Worm (Caenorhabditis elegans) whole organism, L4/young adult: ENCODE results near the gene col-79.

Experiments
- W03F9.2 ChIP-seq: fragments of 150-350 bp; optimal IDR thresholded peaks from 2 replicates; lab custom pipeline; 2014; ENCODE audit warnings: missing biosample characterization, missing genetic modification characterization
- dao-5 ChIP-seq: sonication (generic microtip); optimal IDR thresholded peaks from 2 replicates; lab custom pipeline; 2016; ENCODE audit warnings: missing genotype, missing genetic modification characterization, moderate library complexity, missing compliant biosample characterization
- him-1 ChIP-seq: sonication (generic microtip); optimal IDR thresholded peaks from 2 replicates; lab custom pipeline; 2016; ENCODE audit warnings: missing genotype, missing genetic modification reagents, missing genetic modification characterization, missing compliant biosample characterization

Gene col-79

DNA sequence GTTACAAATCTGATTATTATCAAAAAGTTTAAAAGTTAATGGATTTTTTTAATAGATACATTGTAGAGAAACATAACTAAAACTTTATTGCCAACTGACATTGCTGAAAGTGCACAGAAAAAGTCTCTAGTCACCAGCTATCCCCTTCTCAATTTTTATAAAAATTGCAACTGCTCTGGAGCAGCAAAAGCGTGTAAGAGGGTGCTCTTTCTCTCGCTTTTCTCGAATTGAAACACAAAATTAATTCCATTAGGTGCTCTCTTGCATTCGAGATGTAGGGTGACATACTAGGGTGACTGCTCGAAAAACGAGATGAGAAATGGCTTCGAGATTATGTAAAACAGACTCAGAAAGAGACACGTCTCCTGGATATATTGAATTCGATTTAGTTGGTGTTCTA is 22.8 kb upstream of the col-79 start:
- TF ChIP-seq dao-5 (tag; lab: Kevin White, UChicago) (no peak), W03F9.2 (tag; lab: Kevin White, UChicago) (no peak), him-1 (tag; lab: Kevin White, UChicago) (no peak)

DNA sequence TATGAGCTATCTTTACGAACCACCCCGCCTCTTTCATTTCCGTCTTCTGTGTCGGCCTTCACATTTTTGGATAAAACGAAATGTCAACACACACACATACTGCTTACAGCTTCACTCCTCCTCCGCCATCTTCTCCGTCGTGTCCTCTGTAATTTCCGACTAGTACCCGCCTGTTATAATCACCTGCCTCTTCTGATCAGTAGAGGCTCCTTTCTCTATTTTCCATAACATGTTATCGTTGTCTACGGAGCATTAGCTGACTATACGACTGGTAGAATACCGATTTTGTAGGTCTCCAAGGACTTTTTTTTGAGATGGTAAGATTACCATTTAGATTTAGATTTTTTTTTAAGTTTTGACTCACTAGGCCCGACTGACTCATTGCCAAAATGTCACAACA is 18.5 kb upstream of the col-79 start:
- TF ChIP-seq W03F9.2 (tag; lab: Kevin White, UChicago) (no peak), him-1 (tag; lab: Kevin White, UChicago) (no peak), dao-5 (tag; lab: Kevin White, UChicago) (no peak)

DNA sequence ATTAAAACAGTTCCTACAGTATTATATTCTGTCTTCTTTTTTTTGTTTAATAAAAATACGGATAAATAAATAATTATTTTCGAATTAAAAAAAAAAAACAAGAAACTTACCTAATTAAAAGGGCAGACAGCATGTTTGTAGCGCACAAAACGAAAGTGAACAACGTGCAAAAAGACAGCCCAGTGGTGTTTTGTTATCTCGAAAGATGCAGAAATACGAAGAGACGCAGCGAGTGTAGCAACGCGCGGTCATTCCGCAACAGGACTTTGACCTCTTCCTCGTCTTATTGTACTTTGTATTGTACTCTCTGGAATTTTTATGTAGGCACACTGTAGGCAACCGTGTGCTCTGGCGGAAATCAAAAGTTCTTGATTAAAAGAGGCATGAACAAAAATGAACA is 9.8 kb upstream of the col-79 start, which contains the start of gene gbh-1:
TSS of gene gbh-1 (minus strand) at position 149 of the 400 bp plus-strand sequence.
- TF ChIP-seq W03F9.2 (tag; lab: Kevin White, UChicago) (no peak), dao-5 (tag; lab: Kevin White, UChicago) (no peak), him-1 (tag; lab: Kevin White, UChicago) (no peak)

DNA sequence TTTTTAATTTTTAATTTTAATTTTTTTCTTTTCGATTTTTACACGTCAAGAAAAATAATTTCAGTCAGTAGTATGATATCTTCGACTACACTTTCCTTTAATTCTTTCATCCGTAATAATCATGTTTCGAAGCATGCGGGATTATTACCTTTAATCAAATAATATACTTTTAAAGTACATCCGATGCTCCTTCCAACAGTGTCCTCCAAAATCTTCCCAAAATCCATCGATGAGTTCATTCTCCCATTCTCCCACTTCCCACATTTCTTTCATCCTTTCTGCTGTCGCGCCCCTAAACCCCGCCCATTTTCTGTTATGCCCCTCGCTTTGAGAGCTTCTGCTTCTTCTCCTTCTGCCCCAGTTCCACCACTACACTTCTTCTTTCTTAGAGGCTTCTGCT is 8.7 kb upstream of the col-79 start, which contains the start of gene lgc-57:
TSS of gene lgc-57 (plus strand) at position 301 of the 400 bp plus-strand sequence.
- no peak for TF ChIP-seq dao-5 (tag; lab: Kevin White, UChicago)
- no peak for TF ChIP-seq W03F9.2 (tag; lab: Kevin White, UChicago)
- TF ChIP-seq him-1 (tag; lab: Kevin White, UChicago): no peak

- TF ChIP-seq him-1 (tag; lab: Kevin White, UChicago) (no peak), dao-5 (tag; lab: Kevin White, UChicago) (no peak), W03F9.2 (tag; lab: Kevin White, UChicago) (no peak)
These were observed 7.4 kb upstream of the col-79 start for ce11 chrII:10696060-10696459.

DNA sequence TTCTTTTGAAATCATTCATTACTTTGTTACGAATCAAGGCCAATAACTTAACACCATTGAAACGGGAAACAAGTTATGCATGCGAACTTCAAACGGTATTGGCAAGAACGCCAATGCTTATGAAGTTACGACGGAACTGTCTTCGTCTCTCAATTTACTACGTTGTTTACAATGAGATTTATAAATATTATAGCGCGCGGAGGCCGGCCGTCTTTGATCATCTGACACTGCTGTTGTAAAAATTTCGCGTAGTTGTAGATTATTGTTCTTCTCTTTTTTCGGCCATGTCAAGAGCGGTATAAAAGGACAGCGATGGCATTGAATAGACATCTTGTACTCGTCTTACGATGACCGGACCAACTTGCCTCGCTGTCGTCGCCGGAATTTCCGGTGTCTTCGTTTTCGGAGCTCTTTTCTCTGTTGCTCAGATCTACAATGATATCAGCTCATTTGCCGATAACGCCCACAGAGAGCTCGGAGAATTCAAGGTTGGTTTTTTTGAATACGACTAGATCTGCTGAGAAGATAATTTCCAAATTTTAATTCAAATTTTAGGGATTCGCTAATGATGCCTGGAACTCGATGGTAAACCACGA is 1.3 kb downstream of the col-79 start, which contains the start of gene col-39:
TSS of gene col-39 (plus strand) at position 342 of the 596 bp plus-strand sequence.
- no peak for TF ChIP-seq him-1 (tag; lab: Kevin White, UChicago)
- no peak for TF ChIP-seq dao-5 (tag; lab: Kevin White, UChicago)
- TF ChIP-seq W03F9.2 (tag; lab: Kevin White, UChicago): no peak

- TF ChIP-seq him-1 (tag; lab: Kevin White, UChicago): no peak
- TF ChIP-seq W03F9.2 (tag; lab: Kevin White, UChicago): no peak
- TF ChIP-seq dao-5 (tag; lab: Kevin White, UChicago): no peak
These were observed 2.1 kb downstream of the col-79 start for ce11 chrII:10705347-10705996.

ce11 chrII:10706038-10706437 is 2.6 kb downstream of the col-79 start:
- TF ChIP-seq him-1 (tag; lab: Kevin White, UChicago) (no peak), W03F9.2 (tag; lab: Kevin White, UChicago) (no peak), dao-5 (tag; lab: Kevin White, UChicago) (no peak)

ce11 chrII:10706901-10707300 is 3.5 kb downstream of the col-79 start, which contains the start of gene col-80:
TSS of gene col-80 (plus strand) at chrII:10707201.
- TF ChIP-seq dao-5 (tag; lab: Kevin White, UChicago): no peak
- no peak for TF ChIP-seq him-1 (tag; lab: Kevin White, UChicago)
- TF ChIP-seq W03F9.2 (tag; lab: Kevin White, UChicago): no peak

DNA sequence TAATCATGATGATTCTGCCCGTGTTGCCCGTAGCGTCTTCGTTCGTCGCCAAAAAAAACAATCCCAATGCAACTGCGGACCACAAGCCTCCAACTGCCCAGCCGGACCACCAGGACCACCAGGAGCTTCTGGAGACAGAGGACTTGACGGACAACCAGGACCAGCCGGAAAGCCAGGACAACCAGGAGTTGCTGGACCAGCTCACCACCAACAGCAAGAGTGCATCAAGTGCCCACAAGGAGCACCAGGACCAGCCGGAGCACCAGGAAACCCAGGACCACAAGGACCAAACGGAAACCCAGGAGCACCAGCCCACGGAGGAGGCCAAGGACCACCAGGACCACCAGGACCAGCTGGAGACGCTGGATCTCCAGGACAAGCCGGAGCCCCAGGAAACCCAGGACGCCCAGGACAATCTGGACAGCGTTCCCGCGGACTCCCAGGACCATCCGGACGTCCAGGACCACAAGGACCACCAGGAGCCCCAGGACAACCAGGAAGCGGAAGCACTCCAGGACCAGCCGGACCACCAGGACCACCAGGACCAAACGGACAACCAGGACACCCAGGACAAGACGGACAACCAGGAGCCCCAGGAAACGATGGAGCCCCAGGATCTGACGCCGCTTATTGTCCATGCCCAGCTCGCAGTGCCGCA is 4.2 kb downstream of the col-79 start:
- TF ChIP-seq dao-5 (tag; lab: Kevin White, UChicago) (peak; percentile 6), W03F9.2 (tag; lab: Kevin White, UChicago) (no peak)

DNA sequence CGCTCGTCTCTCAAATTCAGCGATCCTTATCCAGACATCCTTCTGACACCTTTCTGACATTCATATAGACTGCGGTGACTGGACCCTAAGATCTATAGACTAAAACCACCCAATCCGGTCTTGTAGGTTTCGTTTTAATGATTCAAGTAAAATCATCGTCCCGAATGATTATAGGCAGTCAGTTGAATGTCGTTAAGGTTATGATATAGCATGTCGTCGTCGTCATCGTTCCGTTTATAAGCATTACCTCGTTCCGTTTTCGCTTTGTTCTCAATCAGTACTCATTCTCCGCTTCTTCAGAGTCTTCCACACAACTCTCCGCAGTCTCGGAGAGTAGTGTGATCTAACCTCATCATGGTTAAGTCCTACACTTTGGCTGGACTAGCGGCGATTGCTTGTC is 5.2 kb downstream of the col-79 start, which contains the start of gene bli-1:
TSS of gene bli-1 (plus strand) at position 301 of the 400 bp plus-strand sequence.
- TF ChIP-seq W03F9.2 (tag; lab: Kevin White, UChicago) (no peak), dao-5 (tag; lab: Kevin White, UChicago) (no peak), him-1 (tag; lab: Kevin White, UChicago) (no peak)

- TF ChIP-seq W03F9.2 (tag; lab: Kevin White, UChicago) (no peak), dao-5 (tag; lab: Kevin White, UChicago) (no peak), him-1 (tag; lab: Kevin White, UChicago) (no peak)
These were observed 11.0 kb downstream of the col-79 start, which contains the start of the genes dph-2 and C09G5.7 for ce11 chrII:10714262-10714933. TSS of gene dph-2 (minus strand) at chrII:10714297. TSS of gene C09G5.7 (plus strand) at chrII:10714883.
